Worm (Caenorhabditis elegans): ENCODE results near the gene K02D3.1.

ce11 chrX:13713857-13714256, 7.2 kb downstream of the K02D3.1 start, which contains the start of gene K11E4.1:
- no peak for TF ChIP-seq lin-39 (tag; optimal IDR thresholded peaks at IDR 0.05)
- no peak for TF ChIP-seq unc-62 (GFP tag; optimal IDR thresholded peaks at IDR 0.05)
- TF ChIP-seq ceh-82 (tag; optimal IDR thresholded peaks at IDR 0.05): no peak
- no peak for TF ChIP-seq nfya-1 (tag; optimal IDR thresholded peaks at IDR 0.05; ENCODE audit: insufficient read depth)
- TF ChIP-seq nhr-237 (tag; optimal IDR thresholded peaks at IDR 0.05): no peak
- no peak for TF ChIP-seq snpc-4 (tag; optimal IDR thresholded peaks at IDR 0.05)
- no peak for TF ChIP-seq fkh-2 (tag; optimal IDR thresholded peaks at IDR 0.05)
- no peak for TF ChIP-seq elt-3 (tag; optimal IDR thresholded peaks at IDR 0.05)
- TF ChIP-seq ztf-4 (tag; optimal IDR thresholded peaks at IDR 0.05): no peak
- no peak for TF ChIP-seq skn-1 (tag; optimal IDR thresholded peaks at IDR 0.05)
- no peak for TF ChIP-seq R02D3.7 (tag; optimal IDR thresholded peaks at IDR 0.05)

Measured in whole organism, L3 larva.